Fruit fly (Drosophila melanogaster): Measurements from ENCODE around the gene spz4.

DNA sequence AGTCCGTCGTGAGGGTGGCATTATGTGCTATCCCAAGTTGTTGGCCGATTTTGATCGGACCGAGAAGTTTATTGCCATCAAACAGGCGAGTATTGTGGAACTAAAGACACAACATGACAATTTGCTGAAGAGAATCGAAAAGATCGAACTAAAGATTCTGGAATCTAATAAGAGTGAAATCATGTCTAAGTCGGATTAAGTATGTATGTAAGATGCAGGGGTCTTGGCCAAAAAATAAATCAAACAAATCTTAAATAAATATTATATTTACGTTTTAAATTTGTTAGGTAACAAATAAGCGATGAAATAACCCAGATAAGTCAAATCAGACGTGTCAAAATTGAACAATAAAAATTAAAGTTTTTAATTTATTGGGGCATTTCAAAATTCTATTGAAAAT is 18.0 kb downstream of the spz4 start, which contains the start of gene CG14929:
- TF ChIP-seq CG33213 (GFP tag; optimal IDR thresholded peaks at IDR 0.05) (no peak), sima (GFP tag; optimal IDR thresholded peaks at IDR 0.05) (no peak), MTF-1 (GFP tag; optimal IDR thresholded peaks at IDR 0.05; ENCODE audit: borderline replicate concordance) (no peak), Ssrp (tag; optimal IDR thresholded peaks at IDR 0.05) (no peak), lov (optimal IDR thresholded peaks at IDR 0.05) (no peak), lov (GFP tag; IDR thresholded peaks at IDR 0.05) (no peak), HLH4C (GFP tag; IDR thresholded peaks at IDR 0.05; ENCODE audit: partially characterized antibody) (no peak), CG13775 (GFP tag; optimal IDR thresholded peaks at IDR 0.05) (no peak), tio (GFP tag; optimal IDR thresholded peaks at IDR 0.05) (no peak), Rfx (GFP tag; IDR thresholded peaks at IDR 0.05) (no peak), CG1647 (GFP tag; optimal IDR thresholded peaks at IDR 0.05) (no peak), Dll (GFP tag; IDR thresholded peaks at IDR 0.05; ENCODE audit: partially characterized antibody) (no peak), CG15514 (GFP tag; optimal IDR thresholded peaks at IDR 0.05) (no peak)
